Worm (Caenorhabditis elegans) whole organism, late embryonic: ENCODE results near the gene C50H2.5.

Experiments
- F13H6.1 ChIP-seq: sonication (generic microtip); optimal IDR thresholded peaks from 2 replicates; lab custom pipeline; 2016; ENCODE audit warnings: missing genetic modification characterization, missing compliant biosample characterization
- ama-1 ChIP-seq: fragments of 150-350 bp; optimal IDR thresholded peaks from 2 replicates; lab custom pipeline; 2014
- gmeb-2 ChIP-seq: sonication (generic microtip); optimal IDR thresholded peaks from 2 replicates; lab custom pipeline; 2016; ENCODE audit warnings: missing genetic modification characterization, inconsistent platforms, missing compliant biosample characterization
- lim-6 ChIP-seq: sonication (generic microtip); optimal IDR thresholded peaks from 2 replicates; lab custom pipeline; 2016; ENCODE audit warnings: missing genetic modification characterization, missing compliant biosample characterization
- pqm-1 ChIP-seq: sonication (generic microtip); optimal IDR thresholded peaks from 2 replicates; lab custom pipeline; 2016; ENCODE audit warnings: missing genetic modification characterization, missing compliant biosample characterization
- sox-4 ChIP-seq: sonication (generic microtip); optimal IDR thresholded peaks from 2 replicates; lab custom pipeline; 2017; ENCODE audit warnings: mild to moderate bottlenecking, missing genetic modification characterization, inconsistent platforms, missing compliant biosample characterization
- tbx-2 ChIP-seq: sonication (generic microtip); optimal IDR thresholded peaks from 2 replicates; lab custom pipeline; 2016; ENCODE audit warnings: missing genetic modification characterization, missing compliant biosample characterization

ce11 chrV:9921288-9921687, 2.8 kb downstream of the C50H2.5 start, which contains the start of gene ceh-75:
- no peak for TF ChIP-seq pqm-1 (tag; lab: Kevin White, UChicago)
- TF ChIP-seq ama-1: no peak
- no peak for TF ChIP-seq gmeb-2 (tag; lab: Kevin White, UChicago)
- no peak for TF ChIP-seq lim-6
- TF ChIP-seq sox-4 (tag; lab: Kevin White, UChicago): no peak
- TF ChIP-seq F13H6.1: no peak
- no peak for TF ChIP-seq tbx-2 (tag; lab: Kevin White, UChicago)
